Fruit fly (Drosophila melanogaster) whole organism, embryonic: ENCODE results near the gene CG43407.
A peak's percentile ranks its signal among the peaks of the same experiment; 100 is the strongest.

Source experiments
- Asciz ChIP-seq: fragments of 200-800 bp; sonication (Bioruptor generic); optimal IDR thresholded peaks from 2 replicates; lab custom pipeline; 2017; ENCODE audit warnings: missing biosample characterization, mild to moderate bottlenecking, missing genetic modification characterization, missing genetic modification reagents
- Bteb2 ChIP-seq: fragments of 200-800 bp; sonication (Bioruptor generic); optimal IDR thresholded peaks from 2 replicates; lab custom pipeline; 2016; ENCODE audit warnings: missing biosample characterization, missing genetic modification characterization
- CG10209 ChIP-seq: fragments of 200-800 bp; sonication (Bioruptor generic); optimal IDR thresholded peaks from 3 replicates; lab custom pipeline; 2017; ENCODE audit warnings: missing biosample characterization, mild to moderate bottlenecking, missing genetic modification characterization, missing genetic modification reagents
- CG10462 ChIP-seq: fragments of 200-800 bp; sonication (Bioruptor generic); optimal IDR thresholded peaks from 2 replicates; lab custom pipeline; 2016; ENCODE audit warnings: missing biosample characterization, missing genetic modification characterization
- CG11085 ChIP-seq: fragments of 200-800 bp; sonication (Bioruptor generic); IDR thresholded peaks from 2 replicates; pipeline ENCODE4 v1.3.6; 2022; ENCODE audit warnings: missing biosample characterization, missing genetic modification characterization
- CG12942 ChIP-seq: fragments of 200-800 bp; sonication (Bioruptor generic); optimal IDR thresholded peaks from 3 replicates; lab custom pipeline; 2016; ENCODE audit warnings: missing biosample characterization, missing genetic modification characterization
- CG13775 ChIP-seq: fragments of 200-800 bp; sonication (Bioruptor generic); optimal IDR thresholded peaks from 3 replicates; lab custom pipeline; 2017; ENCODE audit warnings: missing biosample characterization, mild to moderate bottlenecking, missing genetic modification characterization
- CG14050 ChIP-seq: fragments of 200-800 bp; sonication (Bioruptor generic); IDR thresholded peaks from 3 replicates; pipeline ENCODE4 v1.3.6; 2022; ENCODE audit warnings: missing biosample characterization, missing genetic modification characterization
- CG15601 ChIP-seq: fragments of 200-800 bp; sonication (Bioruptor generic); optimal IDR thresholded peaks from 3 replicates; lab custom pipeline; 2019; ENCODE audit warnings: missing biosample characterization, mild to moderate bottlenecking, missing genetic modification characterization, moderate library complexity
- CG1602 ChIP-seq: fragments of 200-800 bp; sonication (Bioruptor generic); optimal IDR thresholded peaks from 3 replicates; lab custom pipeline; 2016; ENCODE audit warnings: missing biosample characterization, missing genetic modification characterization
- CG17829 ChIP-seq: fragments of 200-800 bp; optimal IDR thresholded peaks from 2 replicates; lab custom pipeline; 2019; ENCODE audit warnings: missing biosample characterization, mild to moderate bottlenecking, missing genetic modification characterization, moderate library complexity
- CG18011 ChIP-seq: fragments of 200-800 bp; sonication (Bioruptor generic); optimal IDR thresholded peaks from 2 replicates; lab custom pipeline; 2017; ENCODE audit warnings: missing biosample characterization, missing genetic modification characterization, mild to moderate bottlenecking, moderate library complexity, missing genotype
- CG2875 ChIP-seq: fragments of 200-800 bp; sonication (Bioruptor generic); optimal IDR thresholded peaks from 2 replicates; lab custom pipeline; 2017; ENCODE audit warnings: missing biosample characterization, mild to moderate bottlenecking, missing genetic modification characterization, missing genetic modification reagents
- CG30403 ChIP-seq: fragments of 200-800 bp; sonication (Bioruptor generic); optimal IDR thresholded peaks from 3 replicates; lab custom pipeline; 2016; ENCODE audit warnings: missing biosample characterization, missing genetic modification characterization
- CG34422 ChIP-seq: fragments of 200-800 bp; sonication (Bioruptor generic); IDR thresholded peaks from 3 replicates; pipeline ENCODE4 v1.3.6; 2022; ENCODE audit warnings: missing biosample characterization, missing genetic modification characterization
- CG3838 ChIP-seq: fragments of 200-800 bp; sonication (Bioruptor generic); optimal IDR thresholded peaks from 3 replicates; lab custom pipeline; 2016; ENCODE audit warnings: missing biosample characterization, missing genetic modification characterization
- CG4854 ChIP-seq: fragments of 200-800 bp; sonication (Bioruptor generic); optimal IDR thresholded peaks from 2 replicates; lab custom pipeline; 2016; ENCODE audit warnings: missing biosample characterization, missing genetic modification characterization, inconsistent platforms
- CG7745 ChIP-seq: fragments of 200-800 bp; sonication (Bioruptor generic); optimal IDR thresholded peaks from 2 replicates; lab custom pipeline; 2018; ENCODE audit warnings: missing biosample characterization, mild to moderate bottlenecking, missing genetic modification characterization, moderate library complexity
- CG8478 ChIP-seq: fragments of >200 bp; optimal IDR thresholded peaks from 2 replicates; lab custom pipeline; 2018
- CG8944 ChIP-seq: fragments of 200-800 bp; sonication (Bioruptor generic); optimal IDR thresholded peaks from 3 replicates; lab custom pipeline; 2016; ENCODE audit warnings: missing biosample characterization, missing genetic modification characterization
- CG9215 ChIP-seq: fragments of 200-800 bp; sonication (Bioruptor generic); IDR thresholded peaks from 2 replicates; pipeline ENCODE4 v1.3.6; 2022; ENCODE audit warnings: missing biosample characterization, missing genetic modification characterization
- CG9727 ChIP-seq: fragments of 200-800 bp; sonication (Bioruptor generic); optimal IDR thresholded peaks from 3 replicates; lab custom pipeline; 2017; ENCODE audit warnings: missing biosample characterization, mild to moderate bottlenecking, missing genetic modification characterization
- Dref ChIP-seq: fragments of 200-800 bp; sonication (Bioruptor generic); IDR thresholded peaks from 2 replicates; pipeline ENCODE4 v1.3.6; 2022; ENCODE audit warnings: missing biosample characterization, missing genetic modification characterization
- HLH3B ChIP-seq: fragments of 200-800 bp; sonication (Bioruptor generic); IDR thresholded peaks from 2 replicates; pipeline ENCODE4 v1.3.6; 2022; ENCODE audit warnings: missing biosample characterization, missing genetic modification characterization
- HmgD ChIP-seq: fragments of 200-800 bp; sonication (Bioruptor generic); optimal IDR thresholded peaks from 3 replicates; lab custom pipeline; 2016; ENCODE audit warnings: missing biosample characterization, missing genetic modification characterization
- MTF-1 ChIP-seq: fragments of 200-800 bp; sonication (Bioruptor generic); optimal IDR thresholded peaks from 2 replicates; lab custom pipeline; 2018; ENCODE audit warnings: missing biosample characterization, mild to moderate bottlenecking, missing genetic modification characterization, borderline replicate concordance
- Mes4 ChIP-seq: fragments of 200-800 bp; sonication (Bioruptor generic); optimal IDR thresholded peaks from 2 replicates; lab custom pipeline; 2016; ENCODE audit warnings: missing biosample characterization, missing genetic modification characterization
- NK7.1 ChIP-seq: fragments of 200-800 bp; sonication (Bioruptor generic); optimal IDR thresholded peaks from 3 replicates; lab custom pipeline; 2016; ENCODE audit warnings: missing biosample characterization, missing genetic modification characterization
- Poxn ChIP-seq: fragments of 200-800 bp; sonication (Bioruptor generic); IDR thresholded peaks from 2 replicates; pipeline ENCODE4 v1.3.6; 2022; ENCODE audit warnings: missing biosample characterization, missing genetic modification characterization
- Taf1 ChIP-seq: fragments of 200-800 bp; sonication (Bioruptor generic); IDR thresholded peaks from 2 replicates; pipeline ENCODE4 v1.3.6; 2022; ENCODE audit warnings: missing biosample characterization, missing genetic modification characterization
- cad ChIP-seq: fragments of >200 bp; optimal IDR thresholded peaks from 2 replicates; lab custom pipeline; 2017; ENCODE audit warnings: missing biosample characterization, missing genetic modification characterization
- chif ChIP-seq, 2 experiments: fragments of 200-800 bp; sonication (Bioruptor generic); optimal IDR thresholded peaks; 3 replicates each; lab custom pipeline; 2016; ENCODE audit warnings: missing biosample characterization in 2 of 2, missing genetic modification characterization in 2 of 2
- corto ChIP-seq: fragments of 200-800 bp; sonication (Bioruptor generic); optimal IDR thresholded peaks from 2 replicates; lab custom pipeline; 2016; ENCODE audit warnings: missing biosample characterization, mild to moderate bottlenecking, missing genetic modification characterization, moderate library complexity
- fd64A ChIP-seq: fragments of 200-800 bp; sonication (Bioruptor generic); optimal IDR thresholded peaks from 3 replicates; lab custom pipeline; 2018; ENCODE audit warnings: missing biosample characterization, mild to moderate bottlenecking, missing genetic modification characterization
- fu2 ChIP-seq: fragments of 200-800 bp; sonication (Bioruptor generic); optimal IDR thresholded peaks from 2 replicates; lab custom pipeline; 2016; ENCODE audit warnings: missing biosample characterization, missing genetic modification characterization
- h ChIP-seq: fragments of >200 bp; optimal IDR thresholded peaks from 2 replicates; lab custom pipeline; 2017
- her ChIP-seq: fragments of 200-800 bp; sonication (Bioruptor generic); optimal IDR thresholded peaks from 2 replicates; lab custom pipeline; 2016; ENCODE audit warnings: missing biosample characterization, missing genetic modification characterization
- hth ChIP-seq: fragments of >200 bp; optimal IDR thresholded peaks from 2 replicates; lab custom pipeline; 2017; ENCODE audit warnings: inconsistent platforms
- jigr1 ChIP-seq: fragments of 200-800 bp; sonication (Bioruptor generic); IDR thresholded peaks from 3 replicates; pipeline ENCODE4 v1.3.6; 2022; ENCODE audit warnings: missing biosample characterization, missing genetic modification characterization
- knrl ChIP-seq: fragments of 200-800 bp; sonication (Bioruptor generic); IDR thresholded peaks from 3 replicates; pipeline ENCODE4 v1.3.6; 2022; ENCODE audit warnings: missing biosample characterization, missing genetic modification characterization; ENCODE audit not compliant: partially characterized antibody
- lmd ChIP-seq: fragments of 200-800 bp; sonication (Bioruptor generic); IDR thresholded peaks from 2 replicates; pipeline ENCODE4 v1.3.6; 2022; ENCODE audit warnings: missing biosample characterization, missing genetic modification characterization
- luna ChIP-seq: fragments of 200-800 bp; sonication (Bioruptor generic); optimal IDR thresholded peaks from 2 replicates; lab custom pipeline; 2016; ENCODE audit warnings: missing biosample characterization, missing genetic modification characterization
- mld ChIP-seq: fragments of 200-800 bp; sonication (Bioruptor generic); IDR thresholded peaks from 3 replicates; pipeline ENCODE4 v1.3.6; 2022; ENCODE audit warnings: missing biosample characterization, missing genetic modification characterization; ENCODE audit not compliant: partially characterized antibody
- nom ChIP-seq: fragments of 200-800 bp; sonication (Bioruptor generic); optimal IDR thresholded peaks from 2 replicates; lab custom pipeline; 2017; ENCODE audit warnings: missing biosample characterization, missing genetic modification characterization, mild to moderate bottlenecking, moderate library complexity, missing genetic modification reagents
- pzg ChIP-seq: fragments of 200-800 bp; sonication (Bioruptor generic); optimal IDR thresholded peaks from 3 replicates; lab custom pipeline; 2018; ENCODE audit warnings: missing biosample characterization, mild to moderate bottlenecking, missing genetic modification characterization, moderate library complexity
- ro ChIP-seq: fragments of 200-800 bp; sonication (Bioruptor generic); IDR thresholded peaks from 2 replicates; pipeline ENCODE4 v1.3.6; 2022; ENCODE audit warnings: missing biosample characterization, missing genetic modification characterization
- sd ChIP-seq: fragments of 200-800 bp; sonication (Bioruptor generic); optimal IDR thresholded peaks from 3 replicates; lab custom pipeline; 2018; ENCODE audit warnings: missing biosample characterization, mild to moderate bottlenecking, missing genetic modification characterization, moderate library complexity
- sens ChIP-seq: fragments of 200-800 bp; sonication (Bioruptor generic); peaks from one replicate; lab custom pipeline; 2016; ENCODE audit warnings: missing biosample characterization, missing genetic modification characterization
- sim ChIP-seq: fragments of 200-800 bp; sonication (Bioruptor generic); IDR thresholded peaks from 2 replicates; pipeline ENCODE4 v1.3.6; 2022; ENCODE audit warnings: missing biosample characterization, missing genetic modification characterization
- trem ChIP-seq: fragments of 200-800 bp; optimal IDR thresholded peaks from 3 replicates; lab custom pipeline; 2019; ENCODE audit warnings: missing biosample characterization, mild to moderate bottlenecking, missing genetic modification characterization, moderate library complexity
- usp ChIP-seq: fragments of >200 bp; optimal IDR thresholded peaks from 2 replicates; lab custom pipeline; 2017; ENCODE audit warnings: missing biosample characterization, missing genetic modification characterization

CG43407 gene

DNA sequence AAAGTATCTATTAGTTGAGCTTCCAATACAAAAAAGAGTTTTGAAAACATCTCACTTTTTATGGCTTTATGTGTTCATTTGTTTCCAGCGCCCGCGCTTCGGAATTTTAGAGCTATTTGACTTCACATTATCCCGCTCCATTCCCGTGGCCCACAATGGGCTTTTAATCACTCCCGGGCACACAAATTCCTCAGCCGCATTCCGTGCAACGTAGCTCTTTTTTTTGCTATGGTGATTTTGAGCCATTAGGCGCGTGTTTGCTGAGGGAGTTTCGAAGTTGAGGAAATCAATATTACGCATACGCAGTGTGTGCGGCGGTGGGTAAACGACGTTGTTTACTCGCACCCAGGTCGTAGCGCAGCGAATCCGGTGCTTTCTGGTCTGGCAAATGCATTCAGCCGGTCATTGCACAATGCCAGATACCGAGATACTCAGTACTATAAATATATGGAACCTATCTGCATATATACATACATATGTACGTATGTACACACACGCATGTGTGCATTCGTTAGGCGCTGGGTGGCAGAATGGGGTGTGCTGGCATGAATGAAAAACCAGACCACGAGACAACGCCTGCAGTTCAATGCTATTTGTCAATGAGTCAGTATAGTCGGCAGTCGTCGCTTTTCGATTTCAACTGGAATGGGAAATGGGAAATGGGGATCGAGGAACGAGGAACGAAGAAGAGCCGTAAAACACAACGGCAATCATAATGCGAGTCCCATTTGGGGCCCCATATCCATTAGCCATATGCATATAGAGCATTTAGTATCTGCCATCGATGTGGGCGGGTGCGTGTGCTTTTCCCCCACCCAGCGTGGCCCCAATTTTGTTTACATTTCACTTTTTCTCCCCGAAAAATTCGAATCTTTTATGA lies 20.1 kb upstream of the CG43407 start (continued):
- TF ChIP-seq knrl (GFP tag; lab: Robert Waterston, UW) = no peak
- TF ChIP-seq CG30403 = no peak
- TF ChIP-seq CG7745 (tag; lab: Kevin White, UChicago) = no peak
- TF ChIP-seq trem (tag; lab: Kevin White, UChicago) = no peak
- no peak for TF ChIP-seq CG9215 (GFP tag; lab: Robert Waterston, UW)
- no peak for TF ChIP-seq mld (GFP tag; lab: Robert Waterston, UW)
- no peak for TF ChIP-seq CG13775 (GFP tag; lab: Kevin White, UChicago)
- TF ChIP-seq cad (GFP tag; lab: Kevin White, UChicago) = no peak
- no peak for TF ChIP-seq CG18011 (GFP tag; lab: Kevin White, UChicago)
- TF ChIP-seq Bteb2 (GFP tag; lab: Kevin White, UChicago) = no peak
- no peak for TF ChIP-seq usp (GFP tag; lab: Kevin White, UChicago)
- TF ChIP-seq nom (GFP tag; lab: Kevin White, UChicago) = no peak
- no peak for TF ChIP-seq Mes4 (GFP tag; lab: Kevin White, UChicago)
- TF ChIP-seq MTF-1 (GFP tag; lab: Kevin White, UChicago) = no peak
- no peak for TF ChIP-seq CG1602 (GFP tag; lab: Kevin White, UChicago)
- TF ChIP-seq CG3838 = no peak
- peak in 1 of 2 experiments; percentile 0 for TF ChIP-seq chif (GFP tag; optimal IDR thresholded peaks at IDR 0.05; lab: Kevin White, UChicago)
- TF ChIP-seq CG4854 (GFP tag; lab: Kevin White, UChicago) = no peak
- no peak for TF ChIP-seq CG9727
- no peak for TF ChIP-seq corto (GFP tag; lab: Kevin White, UChicago)
- no peak for TF ChIP-seq sim
- TF ChIP-seq ro (GFP tag; lab: Robert Waterston, UW) = no peak
- TF ChIP-seq jigr1 (GFP tag; lab: Robert Waterston, UW) = no peak
- no peak for TF ChIP-seq Dref (GFP tag; lab: Robert Waterston, UW)
- TF ChIP-seq CG2875 (GFP tag; lab: Kevin White, UChicago) = peak; percentile 41
- peak; percentile 59; the same call in 1 of the 2 replicates for TF ChIP-seq HLH3B (GFP tag; lab: Robert Waterston, UW)
- peak; percentile 94 for TF ChIP-seq sd (tag; lab: Kevin White, UChicago)
- peak; percentile 61 for TF ChIP-seq sens (GFP tag; lab: Kevin White, UChicago)
- no peak for TF ChIP-seq hth (lab: Kevin White, UChicago)
- TF ChIP-seq pzg = no peak
- TF ChIP-seq CG10462 (GFP tag; lab: Kevin White, UChicago) = no peak
- no peak for TF ChIP-seq CG12942 (GFP tag; lab: Kevin White, UChicago)
- TF ChIP-seq Taf1 (GFP tag; lab: Robert Waterston, UW) = no peak
- TF ChIP-seq h (lab: Kevin White, UChicago) = no peak
- no peak for TF ChIP-seq Poxn (GFP tag; lab: Robert Waterston, UW)
- no peak for TF ChIP-seq CG17829 (tag; lab: Kevin White, UChicago)
- TF ChIP-seq her (GFP tag; lab: Kevin White, UChicago) = no peak
- TF ChIP-seq NK7.1 (GFP tag; lab: Kevin White, UChicago) = no peak
- no peak for TF ChIP-seq CG8944 (GFP tag; lab: Kevin White, UChicago)
- TF ChIP-seq CG14050 (GFP tag; lab: Robert Waterston, UW) = no peak
- no peak for TF ChIP-seq luna (GFP tag; lab: Kevin White, UChicago)
- no peak for TF ChIP-seq CG34422 (GFP tag; lab: Robert Waterston, UW)
- no peak for TF ChIP-seq CG8478
- TF ChIP-seq HmgD (GFP tag; lab: Kevin White, UChicago) = no peak
- peak; percentile 57 for TF ChIP-seq Asciz (GFP tag; lab: Kevin White, UChicago)
- no peak for TF ChIP-seq CG10209 (GFP tag; lab: Kevin White, UChicago)
- TF ChIP-seq fd64A (GFP tag; lab: Kevin White, UChicago) = peak; percentile 61
- TF ChIP-seq fu2 (GFP tag; lab: Kevin White, UChicago) = no peak
- no peak for TF ChIP-seq CG11085
- peak; percentile 18 for TF ChIP-seq CG15601
- no peak for TF ChIP-seq lmd (GFP tag; lab: Robert Waterston, UW)
